Worm (Caenorhabditis elegans): ENCODE results near the gene M03C11.6.
A peak's percentile ranks its signal among the peaks of the same experiment; 100 is the strongest.
"Not testable (repeated sequence)": the region's sequence is repeated elsewhere in the genome, so short reads cannot be mapped to it uniquely, and the experiment has no call there.

The M03C11.6 gene

DNA sequence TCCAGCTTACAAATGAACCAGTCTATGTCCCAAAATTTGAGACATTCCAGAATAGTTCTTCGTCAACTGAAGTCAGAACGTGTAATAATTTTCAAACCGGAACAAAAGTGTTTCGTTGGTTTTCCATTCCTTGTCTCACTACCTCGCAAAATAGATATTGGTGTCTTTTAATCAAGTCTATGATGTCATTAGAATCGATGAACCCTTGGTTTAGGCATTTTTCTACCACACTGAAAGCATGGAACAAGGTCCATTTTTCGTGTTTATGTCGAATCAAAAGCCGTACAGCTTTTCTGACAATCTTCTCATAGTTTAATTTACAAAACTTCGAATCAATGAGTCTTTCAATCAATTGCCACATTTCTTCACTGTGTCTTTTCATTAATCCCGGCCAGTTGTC is 22.9 kb upstream of the M03C11.6 start, which contains the start of gene H04D03.7:
H04D03.7 (minus strand) TSS at position 101 of the 400 bp plus-strand sequence.
- TF ChIP-seq hlh-6 (tag; optimal IDR thresholded peaks at IDR 0.05) (no peak), Y22D7AL.16 (tag; optimal IDR thresholded peaks at IDR 0.05) (no peak), ceh-18 (tag; optimal IDR thresholded peaks at IDR 0.05) (no peak), mec-3 (tag; optimal IDR thresholded peaks at IDR 0.05; ENCODE audit: borderline replicate concordance) (no peak), K02D7.2 (tag; optimal IDR thresholded peaks at IDR 0.05) (no peak), ceh-48 (tag; optimal IDR thresholded peaks at IDR 0.05) (no peak), lin-11 (tag; optimal IDR thresholded peaks at IDR 0.05) (no peak), unc-3 (GFP tag; conservative IDR thresholded peaks at IDR 0.05) (no peak), unc-3 (tag; optimal IDR thresholded peaks at IDR 0.05) (no peak), madf-2 (tag; optimal IDR thresholded peaks at IDR 0.05) (no peak), unc-86 (tag; optimal IDR thresholded peaks at IDR 0.05) (no peak), pax-1 (tag; optimal IDR thresholded peaks at IDR 0.05) (no peak), odd-2 (tag; optimal IDR thresholded peaks at IDR 0.05) (no peak), pat-9 (tag; optimal IDR thresholded peaks at IDR 0.05) (no peak), nhr-232 (tag; optimal IDR thresholded peaks at IDR 0.05) (no peak)

DNA sequence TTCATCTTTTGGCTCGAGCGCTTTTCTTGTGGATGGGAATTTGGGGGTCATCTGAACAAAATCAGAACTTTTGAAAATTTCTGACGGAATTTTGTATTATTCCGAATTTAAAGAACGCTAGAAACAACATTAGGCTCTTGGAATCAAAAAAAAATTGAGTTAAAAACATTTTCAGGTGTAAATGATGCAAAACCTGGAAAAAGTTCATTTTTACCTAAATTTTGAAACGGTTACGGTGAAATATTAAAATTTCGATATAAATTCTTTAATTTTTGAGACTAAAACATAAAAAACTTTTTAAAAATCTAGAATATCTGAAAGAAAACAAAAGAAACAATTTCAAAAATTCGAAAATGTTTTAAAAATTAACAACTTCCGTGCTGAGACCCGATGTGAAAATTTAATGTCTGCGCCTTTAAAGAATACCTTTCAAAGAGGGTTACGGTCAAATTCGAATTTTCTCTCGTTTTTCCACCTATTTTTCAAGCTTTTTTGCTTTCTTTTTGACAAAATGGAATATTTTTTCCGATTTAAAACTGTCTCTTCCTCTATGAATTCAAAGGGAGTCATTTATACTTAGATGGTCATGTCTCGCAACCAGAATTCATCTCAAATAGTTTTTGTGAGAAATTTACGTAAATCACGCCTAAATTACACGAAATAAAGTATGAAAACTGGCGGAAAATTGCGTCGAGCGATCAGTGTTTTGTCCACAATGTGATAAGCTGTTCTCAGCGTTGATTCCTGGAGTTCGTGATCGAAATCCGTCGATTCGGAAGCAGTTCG is 18.7 kb upstream of the M03C11.6 start, which contains the start of the genes H04D03.2 and ecps-2:
H04D03.2 (minus strand) TSS at position 51 of the 786 bp plus-strand sequence.
ecps-2 (plus strand) TSS at position 736 of the 786 bp plus-strand sequence.
- no peak for TF ChIP-seq zip-5 (tag; optimal IDR thresholded peaks at IDR 0.05)
- no peak for TF ChIP-seq ceh-48 (tag; optimal IDR thresholded peaks at IDR 0.05)
- no peak for TF ChIP-seq unc-3 (GFP tag; conservative IDR thresholded peaks at IDR 0.05)
- TF ChIP-seq unc-3 (tag; optimal IDR thresholded peaks at IDR 0.05), result no peak
- no peak for TF ChIP-seq F13H6.1 (tag; optimal IDR thresholded peaks at IDR 0.05)
- no peak for TF ChIP-seq sdc-2 (tag; optimal IDR thresholded peaks at IDR 0.05)
- no peak for TF ChIP-seq ceh-22 (tag; optimal IDR thresholded peaks at IDR 0.05)
- no peak for TF ChIP-seq nfya-1 (tag; optimal IDR thresholded peaks at IDR 0.05)
- TF ChIP-seq mec-3 (tag; optimal IDR thresholded peaks at IDR 0.05; ENCODE audit: borderline replicate concordance), result no peak
- TF ChIP-seq pros-1 (tag; optimal IDR thresholded peaks at IDR 0.05), result no peak
- no peak for TF ChIP-seq lin-11 (tag; optimal IDR thresholded peaks at IDR 0.05)

DNA sequence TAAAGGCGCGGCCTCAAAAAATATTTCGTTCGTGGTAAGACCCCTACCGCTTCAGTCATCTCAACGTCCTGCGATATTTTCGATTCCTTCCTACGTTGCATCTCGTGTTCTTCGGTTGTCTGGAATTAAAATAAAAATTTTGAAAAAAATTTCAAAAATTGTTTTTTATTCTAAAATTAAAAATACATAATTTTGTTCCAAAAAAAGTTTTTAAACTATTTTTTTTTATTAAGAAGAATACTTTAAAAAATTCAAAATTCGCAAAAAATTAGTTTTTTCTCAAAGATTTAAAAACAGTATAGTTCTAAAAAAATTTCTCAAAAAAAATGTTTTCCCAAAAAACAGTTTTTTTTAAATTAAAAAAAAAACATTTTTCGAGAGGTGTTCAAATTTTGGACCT is 15.0 kb upstream of the M03C11.6 start, which contains the start of gene H04D03.6:
H04D03.6 (minus strand) TSS at position 101 of the 400 bp plus-strand sequence.
- not testable (repeated sequence) for TF ChIP-seq pros-1, ets-4, ceh-31 (tag; optimal IDR thresholded peaks at IDR 0.05)

DNA sequence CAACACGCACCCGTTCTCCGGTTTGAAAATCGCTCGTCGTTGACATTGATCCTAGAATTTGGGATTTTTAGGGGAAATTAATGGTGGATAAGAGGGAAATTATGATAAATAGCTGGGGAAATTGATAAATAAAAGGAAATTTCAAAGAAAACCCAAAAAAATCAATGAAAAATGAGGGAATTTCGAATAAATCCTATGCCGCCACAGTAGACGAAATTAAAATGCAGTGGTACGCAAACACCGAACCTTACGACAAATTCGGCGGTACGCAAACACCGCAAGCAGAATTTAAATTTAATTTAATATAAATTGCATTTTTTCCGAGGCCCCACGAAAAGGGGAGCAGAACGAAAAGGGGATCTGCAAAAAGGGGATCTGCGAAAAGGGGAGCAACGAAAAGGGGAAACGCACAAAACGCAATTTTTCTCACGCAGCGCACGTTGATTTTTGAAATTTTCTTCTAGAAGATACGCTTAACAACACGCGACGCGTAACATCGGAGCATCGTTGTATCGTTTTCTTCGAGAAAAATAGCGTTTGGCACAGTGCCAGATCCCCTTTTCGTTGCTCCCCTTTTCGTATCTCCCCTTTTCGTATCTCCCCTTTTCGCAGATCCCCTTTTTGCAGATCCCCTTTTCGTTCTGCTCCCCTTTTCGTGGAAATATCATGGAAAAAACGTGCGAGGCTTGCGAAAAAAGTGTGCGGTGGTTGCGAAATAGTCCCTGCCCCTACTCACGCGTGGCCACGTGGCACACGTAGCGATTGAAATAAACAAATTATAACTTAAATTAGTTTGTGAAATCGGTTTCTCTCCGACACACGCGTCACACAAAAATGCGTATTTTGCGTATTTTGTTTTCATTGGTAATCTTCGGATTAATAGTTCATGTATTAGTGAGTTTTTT is 12.4 kb upstream of the M03C11.6 start, which contains the start of the genes smrd-1 and enu-3.1:
smrd-1 (minus strand) TSS at position 51 of the 905 bp plus-strand sequence.
enu-3.1 (plus strand) TSS at position 339 of the 905 bp plus-strand sequence.
- peak; percentile 99 for TF ChIP-seq unc-42 (tag; optimal IDR thresholded peaks at IDR 0.05)
- TF ChIP-seq fax-1 (tag; optimal IDR thresholded peaks at IDR 0.05), result peak; percentile 31
- TF ChIP-seq C08G9.2 (tag; optimal IDR thresholded peaks at IDR 0.05), result peak; percentile 40
- TF ChIP-seq elt-2 (tag; optimal IDR thresholded peaks at IDR 0.05), result peak; percentile 14
- 0 out of 2 replicates have a peak, but pooled peaks have one; percentile 15 for TF ChIP-seq unc-3 (GFP tag; conservative IDR thresholded peaks at IDR 0.05)
- TF ChIP-seq unc-3 (tag; optimal IDR thresholded peaks at IDR 0.05), result not testable (repeated sequence)
- TF ChIP-seq tbx-2 (tag; optimal IDR thresholded peaks at IDR 0.05), result peak; percentile 58
- peak; percentile 83 for TF ChIP-seq lim-6 (tag; optimal IDR thresholded peaks at IDR 0.05)
- TF ChIP-seq ceh-34 (tag; optimal IDR thresholded peaks at IDR 0.05), result peak; percentile 50
- peak; percentile 36 for TF ChIP-seq ref-2 (tag; optimal IDR thresholded peaks at IDR 0.05)
- TF ChIP-seq pqm-1 (tag; optimal IDR thresholded peaks at IDR 0.05), result peak; percentile 48
- TF ChIP-seq F13H6.1 (tag; optimal IDR thresholded peaks at IDR 0.05), result peak; percentile 49
- TF ChIP-seq ceh-14 (tag; optimal IDR thresholded peaks at IDR 0.05), result peak; percentile 97
- peak; percentile 23 for TF ChIP-seq unc-86 (tag; optimal IDR thresholded peaks at IDR 0.05)
- TF ChIP-seq ceh-31 (tag; optimal IDR thresholded peaks at IDR 0.05), result peak; percentile 87
- TF ChIP-seq nfya-1 (tag; optimal IDR thresholded peaks at IDR 0.05), result peak; percentile 4
- TF ChIP-seq ceh-18 (tag; optimal IDR thresholded peaks at IDR 0.05), result peak; percentile 40
